Worm (Caenorhabditis elegans) whole organism, young adult: ENCODE results near the gene C36A4.4.

Experiments
- B0336.3 ChIP-seq: fragments of 200-800 bp; sonication (Bioruptor generic); IDR thresholded peaks from 2 replicates; pipeline ENCODE4 v1.3.6; 2022; ENCODE audit warnings: missing genetic modification characterization, missing compliant biosample characterization
- C06A6.2 ChIP-seq: fragments of 200-800 bp; sonication (Bioruptor generic); conservative IDR thresholded peaks from 2 replicates; pipeline ENCODE4 v1.3.6; 2022; ENCODE audit warnings: missing genetic modification characterization, missing compliant biosample characterization
- F23B12.7 ChIP-seq: sonication (generic microtip); optimal IDR thresholded peaks from 2 replicates; lab custom pipeline; 2017; ENCODE audit warnings: missing genetic modification characterization, mild to moderate bottlenecking, missing compliant biosample characterization, antibody characterized with exemption, moderate library complexity; ENCODE audit not compliant: insufficient read depth
- F49E8.2 ChIP-seq: sonication (generic microtip); optimal IDR thresholded peaks from 3 replicates; lab custom pipeline; 2017; ENCODE audit warnings: missing genetic modification characterization, mild to moderate bottlenecking, missing compliant biosample characterization, antibody characterized with exemption, moderate library complexity; ENCODE audit not compliant: insufficient read depth
- K12H6.12 ChIP-seq: fragments of 200-800 bp; sonication (Bioruptor generic); optimal IDR thresholded peaks from 2 replicates; lab custom pipeline; 2018; ENCODE audit warnings: mild to moderate bottlenecking, missing genetic modification characterization, missing compliant biosample characterization
- T07F8.4 ChIP-seq: sonication (generic microtip); optimal IDR thresholded peaks from 2 replicates; lab custom pipeline; 2016; ENCODE audit warnings: mild to moderate bottlenecking, missing genetic modification characterization, moderate library complexity, missing compliant biosample characterization
- ZK185.1 ChIP-seq: sonication (generic microtip); optimal IDR thresholded peaks from 2 replicates; lab custom pipeline; 2016; ENCODE audit warnings: mild to moderate bottlenecking, missing genetic modification characterization, missing compliant biosample characterization; ENCODE audit not compliant: poor library complexity, severe bottlenecking
- aptf-3 ChIP-seq: fragments of 200-800 bp; sonication (Bioruptor generic); IDR thresholded peaks from 2 replicates; pipeline ENCODE4 v1.3.6; 2022; ENCODE audit warnings: missing genetic modification characterization, missing compliant biosample characterization
- attf-3 ChIP-seq: fragments of 200-800 bp; sonication (Bioruptor generic); conservative IDR thresholded peaks from 2 replicates; pipeline ENCODE4 v1.3.6; 2022; ENCODE audit warnings: missing genetic modification reagents, missing genetic modification characterization, missing compliant biosample characterization
- attf-5 ChIP-seq: fragments of 200-800 bp; sonication (Bioruptor generic); optimal IDR thresholded peaks from 2 replicates; lab custom pipeline; 2018; ENCODE audit warnings: mild to moderate bottlenecking, missing genetic modification characterization, missing compliant biosample characterization
- bed-1 ChIP-seq: fragments of 200-800 bp; sonication (Bioruptor generic); IDR thresholded peaks from 2 replicates; pipeline ENCODE4 v1.3.6; 2022; ENCODE audit warnings: missing genetic modification reagents, missing genetic modification characterization, missing compliant biosample characterization
- bed-2 ChIP-seq: fragments of 200-800 bp; sonication (Bioruptor generic); IDR thresholded peaks from 2 replicates; pipeline ENCODE4 v1.3.6; 2022; ENCODE audit warnings: missing genetic modification reagents, missing genetic modification characterization, missing compliant biosample characterization
- cebp-1 ChIP-seq, 2 experiments: fragments of 200-800 bp in 1 of 2; sonication (Bioruptor generic) in 1 of 2; sonication (generic microtip) in 1 of 2; IDR thresholded peaks in 1 of 2; optimal IDR thresholded peaks in 1 of 2; 2 replicates each; pipeline versions ENCODE4 v1.3.6 to Lab custom; 2017 to 2022; ENCODE audit warnings: missing compliant biosample characterization in 2 of 2, missing genetic modification characterization in 2 of 2, mild to moderate bottlenecking in 1 of 2, missing genetic modification reagents in 1 of 2, moderate library complexity in 1 of 2
- ceh-27 ChIP-seq: fragments of 200-800 bp; sonication (Bioruptor generic); optimal IDR thresholded peaks from 2 replicates; lab custom pipeline; 2018; ENCODE audit warnings: mild to moderate bottlenecking, missing genetic modification characterization, moderate library complexity, missing compliant biosample characterization
- dox-1 ChIP-seq: fragments of 200-800 bp; sonication (Bioruptor generic); IDR thresholded peaks from 2 replicates; pipeline ENCODE4 v1.3.6; 2022; ENCODE audit warnings: missing genetic modification reagents, missing genetic modification characterization, missing compliant biosample characterization
- dpl-1 ChIP-seq: fragments of 150-350 bp; optimal IDR thresholded peaks from 2 replicates; lab custom pipeline; 2014; ENCODE audit warnings: missing biosample characterization, missing genetic modification reagents, missing genetic modification characterization
- egrh-3 ChIP-seq: fragments of 200-800 bp; sonication (Bioruptor generic); IDR thresholded peaks from 2 replicates; pipeline ENCODE4 v1.3.6; 2022; ENCODE audit warnings: missing genetic modification reagents, missing genetic modification characterization, missing compliant biosample characterization
- ekl-4 ChIP-seq: fragments of 200-800 bp; sonication (Bioruptor generic); IDR thresholded peaks from 2 replicates; pipeline ENCODE4 v1.3.6; 2022; ENCODE audit warnings: missing genetic modification reagents, missing genetic modification characterization, missing compliant biosample characterization
- ets-4 ChIP-seq: fragments of 200-800 bp; sonication (Bioruptor generic); optimal IDR thresholded peaks from 2 replicates; lab custom pipeline; 2018; ENCODE audit warnings: mild to moderate bottlenecking, missing genetic modification characterization, missing compliant biosample characterization
- hlh-26 ChIP-seq: fragments of 200-800 bp; sonication (Bioruptor generic); conservative IDR thresholded peaks from 2 replicates; pipeline ENCODE4 v1.3.6; 2022; ENCODE audit warnings: missing genetic modification reagents, missing genetic modification characterization, missing compliant biosample characterization
- hmg-1.2 ChIP-seq: fragments of 200-800 bp; sonication (Bioruptor generic); IDR thresholded peaks from 2 replicates; pipeline ENCODE4 v1.3.6; 2022; ENCODE audit warnings: missing genetic modification reagents, missing genetic modification characterization, missing compliant biosample characterization
- let-526 ChIP-seq: fragments of 200-800 bp; sonication (Bioruptor generic); IDR thresholded peaks from 2 replicates; pipeline ENCODE4 v1.3.6; 2022; ENCODE audit warnings: missing genetic modification reagents, missing genetic modification characterization, missing compliant biosample characterization
- lin-35 ChIP-seq, 3 experiments: fragments of 150-350 bp in 2 of 3; sonication (generic microtip) in 1 of 3; optimal IDR thresholded peaks; 2 replicates each; lab custom pipeline; 2014 to 2018; ENCODE audit warnings: missing biosample characterization in 3 of 3, missing genetic modification characterization in 3 of 3, missing genetic modification reagents in 3 of 3
- lin-40 ChIP-seq: sonication (generic microtip); optimal IDR thresholded peaks from 2 replicates; lab custom pipeline; 2016; ENCODE audit warnings: missing genetic modification characterization, mild to moderate bottlenecking, missing compliant biosample characterization, missing genotype, missing genetic modification reagents
- lin-54 ChIP-seq: fragments of 200-800 bp; sonication (Bioruptor generic); optimal IDR thresholded peaks from 2 replicates; lab custom pipeline; 2018; ENCODE audit warnings: mild to moderate bottlenecking, missing genetic modification characterization, missing compliant biosample characterization
- madf-3 ChIP-seq: fragments of 200-800 bp; sonication (Bioruptor generic); IDR thresholded peaks from 2 replicates; pipeline ENCODE4 v1.3.6; 2022; ENCODE audit warnings: missing genetic modification reagents, missing genetic modification characterization, missing compliant biosample characterization
- madf-6 ChIP-seq: fragments of 200-800 bp; sonication (Bioruptor generic); IDR thresholded peaks from 2 replicates; pipeline ENCODE4 v1.3.6; 2022; ENCODE audit warnings: missing genetic modification reagents, missing genetic modification characterization, missing compliant biosample characterization
- mcd-1 ChIP-seq: fragments of 200-800 bp; sonication (Bioruptor generic); IDR thresholded peaks from 2 replicates; pipeline ENCODE4 v1.3.6; 2022; ENCODE audit warnings: missing genetic modification reagents, missing genetic modification characterization, missing compliant biosample characterization
- mxl-1 ChIP-seq: sonication (generic microtip); optimal IDR thresholded peaks from 2 replicates; lab custom pipeline; 2016; ENCODE audit warnings: missing genetic modification characterization, missing compliant biosample characterization
- nfyb-1 ChIP-seq: fragments of 200-800 bp; sonication (Bioruptor generic); IDR thresholded peaks from 2 replicates; pipeline ENCODE4 v1.3.6; 2022; ENCODE audit warnings: missing genetic modification reagents, missing genetic modification characterization, missing compliant biosample characterization
- nhr-179 ChIP-seq: sonication (generic microtip); optimal IDR thresholded peaks from 2 replicates; lab custom pipeline; 2016; ENCODE audit warnings: mild to moderate bottlenecking, missing genetic modification characterization, missing compliant biosample characterization
- nhr-80 ChIP-seq: sonication (generic microtip); optimal IDR thresholded peaks from 2 replicates; lab custom pipeline; 2016; ENCODE audit warnings: missing genetic modification characterization, missing compliant biosample characterization
- pha-4 ChIP-seq: fragments of 150-350 bp; sonication (generic microtip); optimal IDR thresholded peaks from 2 replicates; lab custom pipeline; 2014; ENCODE audit warnings: missing biosample characterization, missing genetic modification reagents, missing genetic modification characterization
- rcor-1 ChIP-seq: fragments of 200-800 bp; sonication (Bioruptor generic); IDR thresholded peaks from 2 replicates; pipeline ENCODE4 v1.3.6; 2022; ENCODE audit warnings: missing genetic modification reagents, missing genetic modification characterization, missing compliant biosample characterization
- snpc-4 ChIP-seq, 5 experiments: fragments of 150-350 bp in 1 of 5; sonication (generic microtip) in 4 of 5; optimal IDR thresholded peaks; 2 replicates each; lab custom pipeline; 2014 to 2018; ENCODE audit warnings: missing genetic modification characterization in 5 of 5, missing biosample characterization in 3 of 5, antibody characterized with exemption in 2 of 5, mild to moderate bottlenecking in 2 of 5, missing compliant biosample characterization in 2 of 5, missing genotype in 2 of 5, moderate library complexity in 2 of 5, missing genetic modification reagents in 1 of 5
- somi-1 ChIP-seq: fragments of 200-800 bp; sonication (Bioruptor generic); optimal IDR thresholded peaks from 2 replicates; lab custom pipeline; 2018; ENCODE audit warnings: mild to moderate bottlenecking, missing genetic modification characterization, missing compliant biosample characterization
- tbp1 ChIP-seq: fragments of 200-800 bp; sonication (Bioruptor generic); optimal IDR thresholded peaks from 2 replicates; lab custom pipeline; 2018; ENCODE audit warnings: mild to moderate bottlenecking, missing genetic modification characterization, missing compliant biosample characterization
- tlf-1 ChIP-seq: fragments of 200-800 bp; sonication (Bioruptor generic); optimal IDR thresholded peaks from 2 replicates; lab custom pipeline; 2018; ENCODE audit warnings: mild to moderate bottlenecking, missing genetic modification characterization, missing compliant biosample characterization
- xnd-1 ChIP-seq: sonication (generic microtip); optimal IDR thresholded peaks from 2 replicates; lab custom pipeline; 2016; ENCODE audit warnings: missing genotype, missing genetic modification reagents, missing genetic modification characterization, missing compliant biosample characterization
- zfh-2 ChIP-seq: fragments of 200-800 bp; sonication (Bioruptor generic); conservative IDR thresholded peaks from 2 replicates; pipeline ENCODE4 v1.3.6; 2022; ENCODE audit warnings: missing genetic modification reagents, missing genetic modification characterization, missing compliant biosample characterization
- ztf-18 ChIP-seq: sonication (generic microtip); optimal IDR thresholded peaks from 2 replicates; lab custom pipeline; 2016; ENCODE audit warnings: missing genotype, mild to moderate bottlenecking, missing genetic modification characterization, missing compliant biosample characterization
- ztf-25 ChIP-seq: fragments of 200-800 bp; sonication (Bioruptor generic); IDR thresholded peaks from 2 replicates; pipeline ENCODE4 v1.3.6; 2022; ENCODE audit warnings: missing genetic modification reagents, missing genetic modification characterization, missing compliant biosample characterization
- ztf-6 ChIP-seq: fragments of 200-800 bp; sonication (Bioruptor generic); IDR thresholded peaks from 2 replicates; pipeline ENCODE4 v1.3.6; 2022; ENCODE audit warnings: missing genetic modification reagents, missing genetic modification characterization, missing compliant biosample characterization

The C36A4.4 gene

ce11 chrIII:3820134-3820533, 23.3 kb downstream of the C36A4.4 start:
- TF ChIP-seq dpl-1 (GFP tag; lab: Kevin White, UChicago) (no peak), dox-1 (GFP tag; lab: Robert Waterston, UW) (peak; percentile 80), hmg-1.2 (peak; percentile 93), attf-5 (GFP tag; lab: Kevin White, UChicago) (peak; percentile 82), lin-54 (peak; percentile 36), snpc-4 (GFP tag; optimal IDR thresholded peaks at IDR 0.05; lab: Kevin White, UChicago) (no peak), snpc-4 (tag; optimal IDR thresholded peaks at IDR 0.05; lab: Kevin White, UChicago) (peak in 3 of 4 experiments; percentile 8 to 67 (median 36)), nhr-80 (tag; lab: Kevin White, UChicago) (peak; percentile 77), attf-3 (GFP tag; lab: Robert Waterston, UW) (0 out of 2 replicates have a peak, but pooled peaks have one; percentile 23), mcd-1 (peak; percentile 34; the same call in 1 of the 2 replicates), zfh-2 (GFP tag; lab: Robert Waterston, UW) (peak; percentile 80), T07F8.4 (no peak), nfyb-1 (GFP tag; lab: Robert Waterston, UW) (peak; percentile 67; the same call in 1 of the 2 replicates), let-526 (GFP tag; lab: Robert Waterston, UW) (no peak), ets-4 (peak; percentile 1), ceh-27 (GFP tag; lab: Kevin White, UChicago) (peak; percentile 45), hlh-26 (GFP tag; lab: Robert Waterston, UW) (no peak), ztf-18 (tag; lab: Kevin White, UChicago) (peak; percentile 40), egrh-3 (0 out of 2 replicates have a peak, but pooled peaks have one; percentile 29), ztf-6 (GFP tag; lab: Robert Waterston, UW) (0 out of 2 replicates have a peak, but pooled peaks have one; percentile 40), C06A6.2 (GFP tag; lab: Robert Waterston, UW) (0 out of 2 replicates have a peak, but pooled peaks have one; percentile 26), lin-35 (GFP tag; optimal IDR thresholded peaks at IDR 0.05; lab: Kevin White, UChicago) (peak in 1 of 3 experiments; percentile 55), madf-6 (GFP tag; lab: Robert Waterston, UW) (0 out of 2 replicates have a peak, but pooled peaks have one; percentile 16), ekl-4 (GFP tag; lab: Robert Waterston, UW) (no peak), nhr-179 (no peak), rcor-1 (GFP tag; lab: Robert Waterston, UW) (peak; percentile 48), K12H6.12 (tag; lab: Kevin White, UChicago) (peak; percentile 24)

- TF ChIP-seq mxl-1 (tag; lab: Kevin White, UChicago) (no peak), aptf-3 (no peak), B0336.3 (GFP tag; lab: Robert Waterston, UW) (no peak), lin-40 (tag; lab: Kevin White, UChicago) (no peak), K12H6.12 (tag; lab: Kevin White, UChicago) (no peak), F49E8.2 (no peak), tlf-1 (GFP tag; lab: Kevin White, UChicago) (no peak), somi-1 (GFP tag; lab: Kevin White, UChicago) (no peak), bed-1 (GFP tag; lab: Robert Waterston, UW) (no peak)
These were observed 23.8 kb downstream of the C36A4.4 start, which contains the start of gene dpy-27 for ce11 chrIII:3819579-3819978. Gene dpy-27 (minus strand): TSS chrIII:3819679.

ce11 chrIII:3814421-3814820, 29.0 kb downstream of the C36A4.4 start:
- TF ChIP-seq aptf-3, result no peak
- TF ChIP-seq bed-2 (GFP tag; lab: Robert Waterston, UW), result no peak
- no peak for TF ChIP-seq B0336.3 (GFP tag; lab: Robert Waterston, UW)
- no peak for TF ChIP-seq xnd-1
- TF ChIP-seq ztf-25, result no peak
- no peak for TF ChIP-seq tbp1
- TF ChIP-seq F49E8.2, result no peak
- TF ChIP-seq cebp-1 (GFP tag; IDR thresholded peaks at IDR 0.05; lab: Robert Waterston, UW), result no peak
- no peak for TF ChIP-seq cebp-1 (tag; optimal IDR thresholded peaks at IDR 0.05; lab: Kevin White, UChicago)
- TF ChIP-seq F23B12.7 (tag; lab: Kevin White, UChicago), result no peak
- TF ChIP-seq zfh-2 (GFP tag; lab: Robert Waterston, UW), result no peak
- TF ChIP-seq ZK185.1 (tag; lab: Kevin White, UChicago), result no peak
- no peak for TF ChIP-seq madf-3 (GFP tag; lab: Robert Waterston, UW)
- TF ChIP-seq somi-1 (GFP tag; lab: Kevin White, UChicago), result no peak
- no peak for TF ChIP-seq pha-4 (tag; lab: Kevin White, UChicago)
